Fruit fly (Drosophila melanogaster): ENCODE results near the gene ACXD.

- no peak for TF ChIP-seq z (GFP tag; IDR thresholded peaks at IDR 0.05)
- TF ChIP-seq CG6854 (GFP tag; optimal IDR thresholded peaks at IDR 0.05): no peak
- no peak for TF ChIP-seq C15 (GFP tag; IDR thresholded peaks at IDR 0.05)
- no peak for TF ChIP-seq Stat92E (GFP tag; optimal IDR thresholded peaks at IDR 0.05)
- no peak for TF ChIP-seq CG7556 (GFP tag; optimal IDR thresholded peaks at IDR 0.05)
- no peak for TF ChIP-seq jumu (GFP tag; optimal IDR thresholded peaks at IDR 0.05)
Measured at dm6 chr3L:2272669-2273068, 35.3 kb downstream of the ACXD start, which contains the start of gene yellow-g.
